Worm (Caenorhabditis elegans) whole organism, L4 larva: ENCODE results near the gene mrp-1.

ENCODE experiments used
- D1046.2 ChIP-seq: fragments of 200-800 bp; sonication (Bioruptor generic); IDR thresholded peaks from 2 replicates; pipeline ENCODE4 v1.3.6; 2022; ENCODE audit warnings: missing genetic modification characterization, missing compliant biosample characterization
- F10B5.3 ChIP-seq: sonication (generic microtip); optimal IDR thresholded peaks from 2 replicates; lab custom pipeline; 2016; ENCODE audit warnings: mild to moderate bottlenecking, missing genetic modification characterization, missing compliant biosample characterization
- F49E8.2 ChIP-seq: sonication (generic microtip); optimal IDR thresholded peaks from 2 replicates; lab custom pipeline; 2016; ENCODE audit warnings: missing compliant biosample characterization, mild to moderate bottlenecking, missing genetic modification characterization, borderline replicate concordance
- R02D3.7 ChIP-seq: fragments of 150-350 bp; sonication (generic microtip); optimal IDR thresholded peaks from 3 replicates; lab custom pipeline; 2014; ENCODE audit warnings: missing biosample characterization, missing genetic modification characterization
- T20F7.1 ChIP-seq: fragments of 200-800 bp; sonication (Bioruptor generic); optimal IDR thresholded peaks from 2 replicates; lab custom pipeline; 2018; ENCODE audit warnings: mild to moderate bottlenecking, missing genetic modification characterization, missing compliant biosample characterization
- Y105C5A.15 ChIP-seq: fragments of 200-800 bp; sonication (Bioruptor generic); IDR thresholded peaks from 2 replicates; pipeline ENCODE4 v1.3.6; 2022; ENCODE audit warnings: missing genetic modification characterization, missing compliant biosample characterization
- ama-1 ChIP-seq: fragments of 150-350 bp; optimal IDR thresholded peaks from 2 replicates; lab custom pipeline; 2014; ENCODE audit warnings: inconsistent platforms, mixed read lengths
- arid-1 ChIP-seq: fragments of 200-800 bp; sonication (Bioruptor generic); conservative IDR thresholded peaks from 2 replicates; pipeline ENCODE4 v1.3.6; 2022; ENCODE audit warnings: missing genetic modification reagents, missing genetic modification characterization, missing compliant biosample characterization
- ceh-20 ChIP-seq: fragments of 200-800 bp; sonication (Bioruptor generic); IDR thresholded peaks from 2 replicates; pipeline ENCODE4 v1.3.6; 2022; ENCODE audit warnings: missing genetic modification reagents, missing genetic modification characterization, missing compliant biosample characterization
- ceh-28 ChIP-seq: fragments of 150-350 bp; optimal IDR thresholded peaks from 2 replicates; lab custom pipeline; 2014; ENCODE audit warnings: missing biosample characterization, missing genetic modification reagents, missing genetic modification characterization
- ceh-62 ChIP-seq: sonication (generic microtip); optimal IDR thresholded peaks from 2 replicates; lab custom pipeline; 2017; ENCODE audit warnings: missing biosample characterization, missing genetic modification characterization
- ceh-82 ChIP-seq: sonication (generic microtip); optimal IDR thresholded peaks from 2 replicates; lab custom pipeline; 2017; ENCODE audit warnings: missing biosample characterization, missing genetic modification characterization
- ces-1 ChIP-seq: fragments of 150-350 bp; sonication (generic microtip); optimal IDR thresholded peaks from 4 replicates; lab custom pipeline; 2014; ENCODE audit warnings: missing biosample characterization, missing genetic modification reagents, missing genetic modification characterization
- cey-2 ChIP-seq: sonication (generic microtip); optimal IDR thresholded peaks from 3 replicates; lab custom pipeline; 2017; ENCODE audit warnings: missing genetic modification characterization, mild to moderate bottlenecking, missing compliant biosample characterization, antibody characterized with exemption, borderline replicate concordance; ENCODE audit not compliant: insufficient read depth
- daf-16 ChIP-seq, 3 experiments: sonication (generic microtip); optimal IDR thresholded peaks; 2 replicates each; lab custom pipeline; 2016 to 2017; ENCODE audit warnings: missing genetic modification characterization in 3 of 3, missing genetic modification reagents in 3 of 3, mild to moderate bottlenecking in 2 of 3, missing compliant biosample characterization in 2 of 3, missing biosample characterization in 1 of 3, moderate library complexity in 1 of 3
- dmd-6 ChIP-seq: fragments of 200-800 bp; sonication (Bioruptor generic); IDR thresholded peaks from 2 replicates; pipeline ENCODE4 v1.3.6; 2022; ENCODE audit warnings: missing genetic modification reagents, missing genetic modification characterization, missing compliant biosample characterization
- duxl-1 ChIP-seq: sonication (generic microtip); optimal IDR thresholded peaks from 2 replicates; lab custom pipeline; 2016; ENCODE audit warnings: mild to moderate bottlenecking, missing genetic modification characterization, moderate library complexity, missing compliant biosample characterization; ENCODE audit not compliant: poor library complexity
- egl-27 ChIP-seq: sonication (generic microtip); optimal IDR thresholded peaks from 3 replicates; lab custom pipeline; 2017; ENCODE audit warnings: missing biosample characterization, missing genetic modification reagents, missing genetic modification characterization
- gei-8 ChIP-seq: fragments of 200-800 bp; sonication (Bioruptor generic); optimal IDR thresholded peaks from 2 replicates; lab custom pipeline; 2018; ENCODE audit warnings: mild to moderate bottlenecking, missing genetic modification characterization, missing compliant biosample characterization
- hif-1 ChIP-seq, 2 experiments: sonication (generic microtip); optimal IDR thresholded peaks; 2 replicates each; lab custom pipeline; 2016 to 2017; ENCODE audit warnings: missing compliant biosample characterization in 2 of 2, missing genetic modification characterization in 2 of 2, missing genetic modification reagents in 2 of 2, missing genotype in 2 of 2, mild to moderate bottlenecking in 1 of 2
- hlh-30 ChIP-seq: sonication (generic microtip); optimal IDR thresholded peaks from 2 replicates; lab custom pipeline; 2017; ENCODE audit warnings: antibody characterized with exemption, mild to moderate bottlenecking, missing genetic modification characterization, missing compliant biosample characterization; ENCODE audit not compliant: insufficient read depth
- hmg-1.1 ChIP-seq: fragments of 200-800 bp; sonication (Bioruptor generic); IDR thresholded peaks from 2 replicates; pipeline ENCODE4 v1.3.6; 2022; ENCODE audit warnings: missing genetic modification reagents, missing genetic modification characterization, missing compliant biosample characterization
- lin-1 ChIP-seq: fragments of 200-800 bp; sonication (Bioruptor generic); IDR thresholded peaks from 2 replicates; pipeline ENCODE4 v1.3.6; 2022; ENCODE audit warnings: missing genetic modification reagents, missing genetic modification characterization, missing compliant biosample characterization
- lin-38 ChIP-seq: fragments of 200-800 bp; sonication (Bioruptor generic); IDR thresholded peaks from 2 replicates; pipeline ENCODE4 v1.3.6; 2022; ENCODE audit warnings: missing genetic modification reagents, missing genetic modification characterization, missing compliant biosample characterization
- lin-39 ChIP-seq: fragments of 150-350 bp; optimal IDR thresholded peaks from 2 replicates; lab custom pipeline; 2014; ENCODE audit warnings: missing biosample characterization, missing genetic modification reagents, missing genetic modification characterization
- lsy-2 ChIP-seq, 2 experiments: fragments of 150-350 bp in 1 of 2; sonication (generic microtip) in 1 of 2; optimal IDR thresholded peaks; 2 replicates each; lab custom pipeline; 2014 to 2017; ENCODE audit warnings: missing biosample characterization in 2 of 2, missing genetic modification characterization in 2 of 2
- madf-5 ChIP-seq, 2 experiments: fragments of 200-800 bp; sonication (Bioruptor generic); IDR thresholded peaks; 2 replicates each; pipeline ENCODE4 v1.3.6; 2022; ENCODE audit warnings: missing compliant biosample characterization in 2 of 2, missing genetic modification characterization in 2 of 2
- madf-9 ChIP-seq: fragments of 200-800 bp; sonication (Bioruptor generic); conservative IDR thresholded peaks from 2 replicates; pipeline ENCODE4 v1.3.6; 2022; ENCODE audit warnings: missing genetic modification reagents, missing genetic modification characterization, missing compliant biosample characterization
- mxl-2 ChIP-seq: fragments of 200-800 bp; sonication (Bioruptor generic); conservative IDR thresholded peaks from 2 replicates; pipeline ENCODE4 v1.3.6; 2022; ENCODE audit warnings: missing genetic modification reagents, missing genetic modification characterization, missing compliant biosample characterization
- nhr-11 ChIP-seq: fragments of 150-350 bp; optimal IDR thresholded peaks from 2 replicates; lab custom pipeline; 2014; ENCODE audit warnings: missing biosample characterization, missing genetic modification characterization
- nhr-111 ChIP-seq: fragments of 200-800 bp; sonication (Bioruptor generic); optimal IDR thresholded peaks from 2 replicates; lab custom pipeline; 2018; ENCODE audit warnings: mild to moderate bottlenecking, missing genetic modification characterization, missing compliant biosample characterization
- nhr-237 ChIP-seq: sonication (generic microtip); optimal IDR thresholded peaks from 2 replicates; lab custom pipeline; 2017; ENCODE audit warnings: missing biosample characterization, missing genetic modification characterization
- nhr-25 ChIP-seq: sonication (generic microtip); optimal IDR thresholded peaks from 2 replicates; lab custom pipeline; 2017; ENCODE audit warnings: missing genetic modification characterization, mild to moderate bottlenecking, missing compliant biosample characterization, antibody characterized with exemption, moderate library complexity, borderline replicate concordance; ENCODE audit not compliant: insufficient read depth
- nhr-28 ChIP-seq: fragments of 150-350 bp; optimal IDR thresholded peaks from 2 replicates; lab custom pipeline; 2014; ENCODE audit warnings: missing biosample characterization, missing genetic modification characterization
- nhr-41 ChIP-seq: fragments of 200-800 bp; sonication (Bioruptor generic); IDR thresholded peaks from 2 replicates; pipeline ENCODE4 v1.3.6; 2022; ENCODE audit warnings: missing genetic modification reagents, missing genetic modification characterization, missing compliant biosample characterization
- nhr-42 ChIP-seq: fragments of 200-800 bp; sonication (Bioruptor generic); IDR thresholded peaks from 2 replicates; pipeline ENCODE4 v1.3.6; 2022; ENCODE audit warnings: missing genetic modification characterization, missing compliant biosample characterization
- nhr-48 ChIP-seq: sonication (generic microtip); optimal IDR thresholded peaks from 2 replicates; lab custom pipeline; 2016; ENCODE audit warnings: mild to moderate bottlenecking, missing genetic modification characterization, missing compliant biosample characterization
- nhr-77 ChIP-seq: fragments of 150-350 bp; optimal IDR thresholded peaks from 2 replicates; lab custom pipeline; 2014; ENCODE audit warnings: missing biosample characterization, missing genetic modification characterization
- pha-4 ChIP-seq, 2 experiments: fragments of 150-350 bp in 1 of 2; fragments of 200-800 bp in 1 of 2; sonication (Bioruptor generic) in 1 of 2; IDR thresholded peaks in 1 of 2; optimal IDR thresholded peaks in 1 of 2; 2 replicates each; pipeline versions ENCODE4 v1.3.6 to Lab custom; 2014 to 2022; ENCODE audit warnings: missing genetic modification characterization in 2 of 2, missing genetic modification reagents in 2 of 2, missing biosample characterization in 1 of 2, missing compliant biosample characterization in 1 of 2
- pqm-1 ChIP-seq: sonication (generic microtip); optimal IDR thresholded peaks from 2 replicates; lab custom pipeline; 2017; ENCODE audit warnings: missing biosample characterization, missing genetic modification characterization
- set-16 ChIP-seq: fragments of 200-800 bp; sonication (Bioruptor generic); IDR thresholded peaks from 2 replicates; pipeline ENCODE4 v1.3.6; 2022; ENCODE audit warnings: missing genetic modification reagents, missing genetic modification characterization, missing compliant biosample characterization
- spr-1 ChIP-seq: sonication (generic microtip); optimal IDR thresholded peaks from 2 replicates; lab custom pipeline; 2016; ENCODE audit warnings: mild to moderate bottlenecking, missing genetic modification characterization, missing compliant biosample characterization
- spr-3 ChIP-seq: fragments of 200-800 bp; sonication (Bioruptor generic); optimal IDR thresholded peaks from 2 replicates; lab custom pipeline; 2018; ENCODE audit warnings: mild to moderate bottlenecking, missing genetic modification characterization, missing compliant biosample characterization
- tag-97 ChIP-seq: fragments of 200-800 bp; sonication (Bioruptor generic); IDR thresholded peaks from 2 replicates; pipeline ENCODE4 v1.3.6; 2022; ENCODE audit warnings: missing genetic modification characterization, missing compliant biosample characterization
- unc-62 ChIP-seq, 3 experiments: fragments of 150-350 bp in 1 of 3; sonication (generic microtip); optimal IDR thresholded peaks in 2 of 3; peaks in 1 of 3; 1 replicate in 1 of 3; 2 replicates in 2 of 3; lab custom pipeline; 2014 to 2017; ENCODE audit warnings: missing biosample characterization in 3 of 3, missing genetic modification characterization in 3 of 3, missing genetic modification reagents in 3 of 3, missing genotype in 1 of 3
- vab-7 ChIP-seq: fragments of 200-800 bp; sonication (Bioruptor generic); IDR thresholded peaks from 2 replicates; pipeline ENCODE4 v1.3.6; 2022; ENCODE audit warnings: missing genetic modification reagents, missing genetic modification characterization, missing compliant biosample characterization
- zag-1 ChIP-seq: fragments of 150-350 bp; optimal IDR thresholded peaks from 2 replicates; lab custom pipeline; 2014; ENCODE audit warnings: missing biosample characterization, missing genetic modification characterization
- zfp-3 ChIP-seq: fragments of 200-800 bp; sonication (Bioruptor generic); conservative IDR thresholded peaks from 2 replicates; pipeline ENCODE4 v1.3.6; 2022; ENCODE audit warnings: missing genetic modification reagents, missing genetic modification characterization, missing compliant biosample characterization

mrp-1 gene

ce11 chrX:593245-593733 is 5.6 kb upstream of the mrp-1 start (continued):
- no peak for TF ChIP-seq gei-8 (GFP tag; lab: Kevin White, UChicago)
- TF ChIP-seq ceh-62, result no peak
- no peak for TF ChIP-seq R02D3.7 (tag; lab: Kevin White, UChicago)
- TF ChIP-seq spr-3, result peak; percentile 21
- TF ChIP-seq lin-1, result no peak
- no peak for TF ChIP-seq cey-2 (tag; lab: Kevin White, UChicago)
- no peak for TF ChIP-seq egl-27 (tag; lab: Kevin White, UChicago)
- TF ChIP-seq T20F7.1, result peak; percentile 52
- TF ChIP-seq ceh-28 (tag; lab: Kevin White, UChicago), result no peak
- TF ChIP-seq ces-1 (GFP tag; lab: Kevin White, UChicago), result no peak
- peak; percentile 90 for TF ChIP-seq nhr-11 (tag; lab: Kevin White, UChicago)
- no peak; the same call in 1 of the 2 replicates for TF ChIP-seq lin-38 (GFP tag; lab: Robert Waterston, UW)
- peak; percentile 66; the same call in 1 of the 2 replicates for TF ChIP-seq arid-1 (GFP tag; lab: Robert Waterston, UW)
- no peak for TF ChIP-seq D1046.2 (GFP tag; lab: Robert Waterston, UW)
- peak; percentile 77 for TF ChIP-seq set-16
- TF ChIP-seq Y105C5A.15 (GFP tag; lab: Robert Waterston, UW), result no peak
- peak; percentile 74 for TF ChIP-seq nhr-25
- TF ChIP-seq madf-9 (GFP tag; lab: Robert Waterston, UW), result 0 out of 2 replicates have a peak, but pooled peaks have one; percentile 50
- no peak for TF ChIP-seq lin-39
- TF ChIP-seq ama-1 (lab: Kevin White, UChicago), result no peak
- TF ChIP-seq ceh-82 (tag; lab: Kevin White, UChicago), result no peak
- no peak for TF ChIP-seq tag-97
- no peak for TF ChIP-seq F49E8.2 (tag; lab: Kevin White, UChicago)
- TF ChIP-seq daf-16 (GFP tag; optimal IDR thresholded peaks at IDR 0.05; lab: Kevin White, UChicago), result peak; percentile 5 to 65
- peak; percentile 84 for TF ChIP-seq daf-16 (tag; optimal IDR thresholded peaks at IDR 0.05; lab: Kevin White, UChicago)
- TF ChIP-seq nhr-41 (GFP tag; lab: Robert Waterston, UW), result no peak
- TF ChIP-seq zag-1 (tag; lab: Kevin White, UChicago), result no peak
- peak; percentile 51 for TF ChIP-seq duxl-1 (tag; lab: Kevin White, UChicago)
- TF ChIP-seq mxl-2 (GFP tag; lab: Robert Waterston, UW), result no peak
- TF ChIP-seq pha-4 (GFP tag; IDR thresholded peaks at IDR 0.05; lab: Robert Waterston, UW), result peak; percentile 67; the same call in 1 of the 2 replicates
- TF ChIP-seq pha-4 (tag; optimal IDR thresholded peaks at IDR 0.05; lab: Kevin White, UChicago), result peak; percentile 47
- peak; percentile 75 to 87 for TF ChIP-seq lsy-2 (tag; optimal IDR thresholded peaks at IDR 0.05; lab: Kevin White, UChicago)
- TF ChIP-seq hmg-1.1 (GFP tag; lab: Robert Waterston, UW), result peak; percentile 96
- TF ChIP-seq pqm-1 (tag; lab: Kevin White, UChicago), result peak; percentile 35
- no peak for TF ChIP-seq zfp-3
- TF ChIP-seq dmd-6 (GFP tag; lab: Robert Waterston, UW), result peak; percentile 84
- TF ChIP-seq hif-1 (tag; optimal IDR thresholded peaks at IDR 0.05; lab: Kevin White, UChicago), result peak in 1 of 2 experiments; percentile 72
- 0 out of 2 replicates have a peak, but pooled peaks have one; percentile 57 for TF ChIP-seq nhr-42
- peak in 1 of 2 experiments; percentile 95 for TF ChIP-seq unc-62 (GFP tag; optimal IDR thresholded peaks at IDR 0.05 in 1 of 2; lab: Kevin White, UChicago)
- TF ChIP-seq unc-62 (tag; optimal IDR thresholded peaks at IDR 0.05; lab: Kevin White, UChicago), result no peak
- TF ChIP-seq F10B5.3 (tag; lab: Kevin White, UChicago), result peak; percentile 38
- TF ChIP-seq nhr-28 (tag; lab: Kevin White, UChicago), result peak; percentile 83
- TF ChIP-seq nhr-77 (tag; lab: Kevin White, UChicago), result peak; percentile 92
- TF ChIP-seq vab-7, result no peak
- TF ChIP-seq nhr-237 (tag; lab: Kevin White, UChicago), result no peak
- TF ChIP-seq spr-1, result peak; percentile 60
- TF ChIP-seq hlh-30 (tag; lab: Kevin White, UChicago), result peak; percentile 92
- TF ChIP-seq madf-5 (GFP tag; IDR thresholded peaks at IDR 0.05; lab: Robert Waterston, UW), result no peak
- 0 out of 2 replicates have a peak, but pooled peaks have one; percentile 40 for TF ChIP-seq ceh-20 (GFP tag; lab: Robert Waterston, UW)
- TF ChIP-seq nhr-48, result peak; percentile 61
- TF ChIP-seq nhr-111 (GFP tag; lab: Kevin White, UChicago), result no peak
